In genomic region chrIV:7390126-7390766, ce11 we compare ENCODE assay signal across 4 worm cellular contexts.
A peak's percentile ranks its signal among the peaks of the same experiment; 100 is the strongest.
TF ChIP-seq lines count a peak whose summit lies in the region.

No protein-coding gene starts in this region.

TF ChIP-seq in whole organism, L1 larva, 84 proteins besides CTCF, POLR2A, EP300 and RAD21 (continued from another document):
- peak; percentile 65 for TF ChIP-seq nhr-71 (tag; optimal IDR thresholded peaks at IDR 0.05; lab: Kevin White, UChicago)
- TF ChIP-seq egl-13 (tag; optimal IDR thresholded peaks at IDR 0.05; lab: Kevin White, UChicago), result peak; percentile 39
- no peak for TF ChIP-seq nhr-19 (GFP tag; conservative IDR thresholded peaks at IDR 0.05; lab: Robert Waterston, UW)
- TF ChIP-seq C04F5.9 (tag; optimal IDR thresholded peaks at IDR 0.05; lab: Kevin White, UChicago), result no peak
- peak; percentile 15 to 57 (median 28) for TF ChIP-seq ceh-82 (tag; optimal IDR thresholded peaks at IDR 0.05; lab: Kevin White, UChicago)
- TF ChIP-seq ztf-4 (tag; optimal IDR thresholded peaks at IDR 0.05; lab: Kevin White, UChicago), result peak; percentile 29
- peak; percentile 28 for TF ChIP-seq fkh-8 (tag; optimal IDR thresholded peaks at IDR 0.05; lab: Kevin White, UChicago)
- TF ChIP-seq lin-39 (tag; optimal IDR thresholded peaks at IDR 0.05; lab: Kevin White, UChicago), result no peak
- TF ChIP-seq unc-86 (tag; optimal IDR thresholded peaks at IDR 0.05; lab: Kevin White, UChicago), result peak; percentile 47
- TF ChIP-seq elt-2 (tag; optimal IDR thresholded peaks at IDR 0.05; lab: Kevin White, UChicago), result no peak
- TF ChIP-seq xbp-1 (tag; optimal IDR thresholded peaks at IDR 0.05; lab: Kevin White, UChicago), result peak; percentile 30
- TF ChIP-seq ces-1 (GFP tag; optimal IDR thresholded peaks at IDR 0.05; lab: Kevin White, UChicago), result no peak
- no peak for TF ChIP-seq ceh-90 (tag; optimal IDR thresholded peaks at IDR 0.05; lab: Kevin White, UChicago)
- TF ChIP-seq ceh-88 (GFP tag; IDR thresholded peaks at IDR 0.05; lab: Robert Waterston, UW), result no peak
- TF ChIP-seq snu-23 (GFP tag; optimal IDR thresholded peaks at IDR 0.05; lab: Kevin White, UChicago), result peak; percentile 39
- TF ChIP-seq rnt-1 (tag; optimal IDR thresholded peaks at IDR 0.05; lab: Kevin White, UChicago), result peak; percentile 37
- TF ChIP-seq zip-4 (GFP tag; optimal IDR thresholded peaks at IDR 0.05; lab: Kevin White, UChicago), result no peak
- no peak for TF ChIP-seq Y116A8C.19 (tag; optimal IDR thresholded peaks at IDR 0.05; lab: Kevin White, UChicago; ENCODE audit: borderline replicate concordance)
- TF ChIP-seq snpc-4 (tag; optimal IDR thresholded peaks at IDR 0.05; lab: Kevin White, UChicago), result no peak
- no peak for TF ChIP-seq aha-1 (tag; optimal IDR thresholded peaks at IDR 0.05; lab: Kevin White, UChicago)
- no peak for TF ChIP-seq fkh-4 (tag; optimal IDR thresholded peaks at IDR 0.05; lab: Kevin White, UChicago; ENCODE audit: borderline replicate concordance)
- TF ChIP-seq unc-130 (tag; optimal IDR thresholded peaks at IDR 0.05; lab: Kevin White, UChicago), result peak; percentile 33
- TF ChIP-seq lsy-2 (tag; optimal IDR thresholded peaks at IDR 0.05; lab: Kevin White, UChicago), result peak in 1 of 2 experiments; percentile 37
- peak; percentile 37 for TF ChIP-seq dsc-1 (tag; optimal IDR thresholded peaks at IDR 0.05; lab: Kevin White, UChicago)

TF ChIP-seq in whole organism, L2 larva, 48 proteins besides CTCF, POLR2A, EP300 and RAD21 (continued from another document):
- no peak for TF ChIP-seq snpc-4 (tag; optimal IDR thresholded peaks at IDR 0.05; lab: Kevin White, UChicago)

TF ChIP-seq in whole organism, L4 larva, 104 proteins besides CTCF, POLR2A, EP300 and RAD21 (continued from another document):
- peak in 1 of 2 experiments; percentile 90 for TF ChIP-seq hif-1 (tag; optimal IDR thresholded peaks at IDR 0.05; lab: Kevin White, UChicago)
- TF ChIP-seq lsy-2 (tag; optimal IDR thresholded peaks at IDR 0.05; lab: Kevin White, UChicago), result peak in 1 of 2 experiments; percentile 14
- no peak for TF ChIP-seq mdl-1 (tag; optimal IDR thresholded peaks at IDR 0.05; lab: Kevin White, UChicago)
- TF ChIP-seq arid-1 (GFP tag; conservative IDR thresholded peaks at IDR 0.05; lab: Robert Waterston, UW), result no peak
- peak; percentile 49 for TF ChIP-seq nhr-6 (tag; optimal IDR thresholded peaks at IDR 0.05; lab: Kevin White, UChicago)
- TF ChIP-seq mxl-3 (GFP tag; optimal IDR thresholded peaks at IDR 0.05; lab: Kevin White, UChicago), result no peak
- TF ChIP-seq hlh-11 (tag; optimal IDR thresholded peaks at IDR 0.05; lab: Kevin White, UChicago), result peak; percentile 52
- TF ChIP-seq ceh-32 (tag; optimal IDR thresholded peaks at IDR 0.05; lab: Kevin White, UChicago; ENCODE audit: poor library complexity), result no peak
- 0 out of 2 replicates have a peak, but pooled peaks have one; percentile 56 for TF ChIP-seq egl-43 (GFP tag; IDR thresholded peaks at IDR 0.05; lab: Robert Waterston, UW)
- TF ChIP-seq nhr-11 (tag; optimal IDR thresholded peaks at IDR 0.05; lab: Kevin White, UChicago), result peak; percentile 18

TF ChIP-seq in whole organism, young adult, 124 proteins besides CTCF, POLR2A, EP300 and RAD21 (continued from another document):
- TF ChIP-seq egrh-3 (GFP tag; IDR thresholded peaks at IDR 0.05; lab: Robert Waterston, UW), result no peak
- no peak for TF ChIP-seq atf-7 (tag; optimal IDR thresholded peaks at IDR 0.05; lab: Kevin White, UChicago)
- no peak for TF ChIP-seq ztf-18 (tag; optimal IDR thresholded peaks at IDR 0.05; lab: Kevin White, UChicago)
- peak; percentile 44 for TF ChIP-seq K12H6.12 (tag; optimal IDR thresholded peaks at IDR 0.05; lab: Kevin White, UChicago)
- TF ChIP-seq lin-35 (GFP tag; optimal IDR thresholded peaks at IDR 0.05; lab: Kevin White, UChicago), result no peak
- no peak for TF ChIP-seq F55B11.4 (tag; optimal IDR thresholded peaks at IDR 0.05; lab: Kevin White, UChicago; ENCODE audit: borderline replicate concordance, insufficient read depth)
- no peak for TF ChIP-seq ceh-100 (GFP tag; IDR thresholded peaks at IDR 0.05; lab: Robert Waterston, UW)
- no peak for TF ChIP-seq lin-54 (GFP tag; optimal IDR thresholded peaks at IDR 0.05; lab: Kevin White, UChicago)
- TF ChIP-seq nhr-179 (tag; optimal IDR thresholded peaks at IDR 0.05; lab: Kevin White, UChicago), result no peak
- no peak for TF ChIP-seq F49E8.2 (tag; optimal IDR thresholded peaks at IDR 0.05; lab: Kevin White, UChicago; ENCODE audit: insufficient read depth)
- peak; percentile 38; the same call in 1 of the 2 replicates for TF ChIP-seq hmg-1.2 (GFP tag; IDR thresholded peaks at IDR 0.05; lab: Robert Waterston, UW)
- TF ChIP-seq die-1 (tag; optimal IDR thresholded peaks at IDR 0.05; lab: Kevin White, UChicago), result no peak
- no peak for TF ChIP-seq mxl-1 (tag; optimal IDR thresholded peaks at IDR 0.05; lab: Kevin White, UChicago)
- no peak for TF ChIP-seq ceh-79 (tag; optimal IDR thresholded peaks at IDR 0.05; lab: Kevin White, UChicago)
TF ChIP-seq in whole organism, young adult: peak in this region for 8.
